Fruit fly (Drosophila melanogaster) whole organism, prepupa: ENCODE data around the gene CAH2.

Source experiments
- CG11294 ChIP-seq: fragments of 200-800 bp; sonication (Bioruptor generic); IDR thresholded peaks from 2 replicates; pipeline ENCODE4 v1.3.6; 2022; ENCODE audit warnings: missing biosample characterization, missing genetic modification characterization
- CG11762 ChIP-seq: fragments of 200-800 bp; sonication (Bioruptor generic); optimal IDR thresholded peaks from 3 replicates; lab custom pipeline; 2016; ENCODE audit warnings: missing biosample characterization, missing genetic modification characterization; ENCODE audit not compliant: insufficient read depth
- CG15336 ChIP-seq: fragments of 200-800 bp; sonication (Bioruptor generic); IDR thresholded peaks from 2 replicates; pipeline ENCODE4 v1.3.6; 2022; ENCODE audit warnings: missing biosample characterization, missing genetic modification characterization
- CG1621 ChIP-seq: fragments of 200-800 bp; sonication (Bioruptor generic); optimal IDR thresholded peaks from 3 replicates; lab custom pipeline; 2018; ENCODE audit warnings: missing biosample characterization, mild to moderate bottlenecking, missing genetic modification characterization
- CG16779 ChIP-seq: fragments of 200-800 bp; sonication (Bioruptor generic); optimal IDR thresholded peaks from 3 replicates; lab custom pipeline; 2017; ENCODE audit warnings: missing biosample characterization, mild to moderate bottlenecking, missing genetic modification characterization
- CG31627 ChIP-seq: fragments of 200-800 bp; sonication (Bioruptor generic); optimal IDR thresholded peaks from 3 replicates; lab custom pipeline; 2016; ENCODE audit warnings: missing biosample characterization, missing genetic modification characterization
- CG3919 ChIP-seq: fragments of 200-800 bp; sonication (Bioruptor generic); optimal IDR thresholded peaks from 3 replicates; lab custom pipeline; 2016; ENCODE audit warnings: missing biosample characterization, missing genetic modification characterization
- CG6276 ChIP-seq: fragments of 200-800 bp; sonication (Bioruptor generic); optimal IDR thresholded peaks from 2 replicates; lab custom pipeline; 2017; ENCODE audit warnings: missing biosample characterization, mild to moderate bottlenecking, missing genetic modification characterization
- CG6792 ChIP-seq: fragments of 200-800 bp; sonication (Bioruptor generic); optimal IDR thresholded peaks from 3 replicates; lab custom pipeline; 2016; ENCODE audit warnings: missing biosample characterization, missing genetic modification characterization
- CG8319 ChIP-seq: fragments of 200-800 bp; sonication (Bioruptor generic); optimal IDR thresholded peaks from 3 replicates; lab custom pipeline; 2016; ENCODE audit warnings: missing biosample characterization, missing genetic modification characterization
- CG9139 ChIP-seq: fragments of 200-800 bp; sonication (Bioruptor generic); optimal IDR thresholded peaks from 3 replicates; lab custom pipeline; 2017; ENCODE audit warnings: missing biosample characterization, mild to moderate bottlenecking, missing genetic modification characterization
- Gug ChIP-seq: fragments of 200-800 bp; sonication (Bioruptor generic); IDR thresholded peaks from 2 replicates; pipeline ENCODE4 v1.3.6; 2022; ENCODE audit warnings: missing biosample characterization, missing genetic modification characterization
- Hr38 ChIP-seq: sonication (Bioruptor generic); optimal IDR thresholded peaks from 2 replicates; lab custom pipeline; 2016; ENCODE audit warnings: missing biosample characterization, missing genetic modification characterization
- Hr4 ChIP-seq: fragments of 200-800 bp; sonication (Bioruptor generic); optimal IDR thresholded peaks from 3 replicates; lab custom pipeline; 2016; ENCODE audit warnings: missing biosample characterization, missing genetic modification characterization
- Lpt ChIP-seq: fragments of 200-800 bp; sonication (Bioruptor generic); optimal IDR thresholded peaks from 3 replicates; lab custom pipeline; 2016; ENCODE audit warnings: missing biosample characterization, missing genetic modification characterization
- OdsH ChIP-seq: fragments of 200-800 bp; sonication (Bioruptor generic); optimal IDR thresholded peaks from 3 replicates; lab custom pipeline; 2016; ENCODE audit warnings: missing biosample characterization, missing genetic modification characterization
- Sox14 ChIP-seq: fragments of 200-800 bp; sonication (Bioruptor generic); optimal IDR thresholded peaks from 3 replicates; lab custom pipeline; 2016; ENCODE audit warnings: missing biosample characterization, missing genetic modification characterization
- Sox15 ChIP-seq: fragments of 200-800 bp; sonication (Bioruptor generic); optimal IDR thresholded peaks from 3 replicates; lab custom pipeline; 2016; ENCODE audit warnings: missing biosample characterization, missing genetic modification characterization
- achi ChIP-seq: fragments of 200-800 bp; sonication (Bioruptor generic); optimal IDR thresholded peaks from 3 replicates; lab custom pipeline; 2016; ENCODE audit warnings: missing biosample characterization, missing genetic modification characterization
- acj6 ChIP-seq: fragments of 200-800 bp; sonication (Bioruptor generic); optimal IDR thresholded peaks from 3 replicates; lab custom pipeline; 2016; ENCODE audit warnings: missing biosample characterization, missing genetic modification characterization
- dac ChIP-seq: fragments of 200-800 bp; sonication (Bioruptor generic); optimal IDR thresholded peaks from 2 replicates; lab custom pipeline; 2017; ENCODE audit warnings: missing biosample characterization, mild to moderate bottlenecking, missing genetic modification characterization
- eg ChIP-seq: fragments of 200-800 bp; sonication (Bioruptor generic); IDR thresholded peaks from 3 replicates; pipeline ENCODE4 v1.3.6; 2022; ENCODE audit warnings: missing biosample characterization, missing genetic modification characterization
- fd59A ChIP-seq: fragments of 200-800 bp; sonication (Bioruptor generic); optimal IDR thresholded peaks from 2 replicates; lab custom pipeline; 2017; ENCODE audit warnings: missing biosample characterization, mild to moderate bottlenecking, missing genetic modification characterization, missing genetic modification reagents
- fd85E ChIP-seq: fragments of 200-800 bp; sonication (Bioruptor generic); optimal IDR thresholded peaks from 3 replicates; lab custom pipeline; 2016; ENCODE audit warnings: missing biosample characterization, missing genetic modification characterization
- fkh ChIP-seq: fragments of 200-800 bp; sonication (Bioruptor generic); optimal IDR thresholded peaks from 3 replicates; lab custom pipeline; 2017; ENCODE audit warnings: missing biosample characterization, mild to moderate bottlenecking, missing genetic modification characterization, moderate library complexity
- pdm3 ChIP-seq: fragments of 200-800 bp; sonication (Bioruptor generic); optimal IDR thresholded peaks from 3 replicates; lab custom pipeline; 2016; ENCODE audit warnings: missing biosample characterization, missing genetic modification characterization
- spab ChIP-seq: fragments of 200-800 bp; sonication (Bioruptor generic); optimal IDR thresholded peaks from 2 replicates; lab custom pipeline; 2017; ENCODE audit warnings: missing biosample characterization, mild to moderate bottlenecking, missing genetic modification characterization, missing genetic modification reagents
- ss ChIP-seq, 2 experiments: fragments of 200-800 bp; sonication (Bioruptor generic); optimal IDR thresholded peaks; 2 replicates in 1 of 2; 3 replicates in 1 of 2; lab custom pipeline; 2017 to 2018; ENCODE audit warnings: mild to moderate bottlenecking in 2 of 2, missing biosample characterization in 2 of 2, missing genetic modification characterization in 2 of 2, moderate library complexity in 1 of 2
- svp ChIP-seq: fragments of 200-800 bp; sonication (Bioruptor generic); peaks from one replicate; lab custom pipeline; 2016; ENCODE audit warnings: missing biosample characterization, missing genetic modification characterization
- vri ChIP-seq: fragments of 200-800 bp; sonication (Bioruptor generic); optimal IDR thresholded peaks from 3 replicates; lab custom pipeline; 2016; ENCODE audit warnings: missing biosample characterization, mild to moderate bottlenecking, missing genetic modification characterization

CAH2 gene

dm6 chr3L:12175382-12175781, 2.0 kb upstream of the CAH2 start, which contains the start of gene Rh7:
Rh7 (minus strand) TSS chr3L:12175482.
- TF ChIP-seq acj6 (GFP tag; lab: Kevin White, UChicago) (no peak), CG16779 (tag; lab: Kevin White, UChicago) (no peak), eg (no peak), CG31627 (GFP tag; lab: Kevin White, UChicago) (no peak), ss (GFP tag; optimal IDR thresholded peaks at IDR 0.05; lab: Kevin White, UChicago) (no peak), pdm3 (GFP tag; lab: Kevin White, UChicago) (no peak), CG11762 (GFP tag; lab: Kevin White, UChicago) (no peak), svp (GFP tag; lab: Kevin White, UChicago) (peak; percentile 27)

DNA sequence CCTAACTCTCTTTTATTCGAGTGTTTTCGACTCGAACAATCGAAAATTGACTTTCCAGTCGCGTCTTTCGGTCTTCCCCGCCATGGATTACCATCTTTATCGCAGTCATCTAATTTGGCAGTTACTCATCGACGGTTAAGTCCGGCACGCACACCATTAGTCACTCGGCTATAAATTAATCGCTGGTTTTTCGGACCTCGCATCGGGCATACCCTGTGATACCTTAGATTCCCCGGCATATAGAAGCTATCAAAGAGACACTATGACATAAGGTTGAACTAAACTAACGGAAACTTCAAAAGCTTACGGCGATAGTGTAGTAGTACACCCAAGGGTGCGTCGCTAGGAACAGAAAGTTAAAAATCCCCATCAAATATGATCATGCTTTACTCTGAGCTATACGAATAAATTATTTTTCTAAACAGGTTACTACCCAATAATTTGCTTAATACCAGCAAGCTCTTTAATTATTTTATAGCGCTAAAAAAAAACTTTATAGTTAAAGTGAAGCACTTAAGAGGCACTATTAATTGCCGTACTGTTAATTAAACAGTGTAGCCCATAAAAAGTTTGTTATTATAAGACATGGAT, 1.5 kb downstream of the CAH2 start:
- TF ChIP-seq spab (GFP tag; lab: Kevin White, UChicago) (no peak), Lpt (GFP tag; lab: Kevin White, UChicago) (no peak), CG9139 (GFP tag; lab: Kevin White, UChicago) (no peak)

DNA sequence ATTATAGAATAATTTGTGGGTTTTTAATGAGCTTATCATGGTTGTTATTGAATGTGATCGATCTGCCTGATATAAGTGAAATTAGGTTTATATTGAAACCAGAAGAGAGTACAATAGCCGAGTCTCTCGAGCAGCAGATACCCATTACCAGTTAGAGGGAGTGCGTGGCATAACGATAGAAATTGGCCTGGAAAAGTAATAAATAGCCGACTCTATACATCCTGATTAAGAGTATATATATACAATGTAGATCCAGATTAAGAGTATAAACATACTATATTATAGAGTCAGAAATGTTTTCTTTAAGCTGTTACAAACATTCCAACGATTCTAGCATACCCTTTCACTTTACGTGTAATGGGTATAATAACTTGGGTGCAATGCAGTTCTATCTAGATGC, 6.6 kb downstream of the CAH2 start:
- TF ChIP-seq spab (GFP tag; lab: Kevin White, UChicago) (no peak), fd59A (GFP tag; lab: Kevin White, UChicago) (no peak), svp (GFP tag; lab: Kevin White, UChicago) (peak; percentile 44), Sox15 (GFP tag; lab: Kevin White, UChicago) (no peak)
- TF ChIP-seq, all 60 proteins: peak for 1

dm6 chr3L:12184564-12185034, 7.2 kb downstream of the CAH2 start, which contains the start of gene Miox:
Miox (plus strand) TSS chr3L:12184984.
- TF ChIP-seq OdsH (GFP tag; lab: Kevin White, UChicago) (no peak), CG31627 (GFP tag; lab: Kevin White, UChicago) (no peak), svp (GFP tag; lab: Kevin White, UChicago) (peak; percentile 71), achi (no peak), CG6792 (GFP tag; lab: Kevin White, UChicago) (no peak), CG15336 (no peak), Gug (GFP tag; lab: Robert Waterston, UW) (no peak), Sox14 (GFP tag; lab: Kevin White, UChicago) (no peak), dac (GFP tag; lab: Kevin White, UChicago) (no peak)

dm6 chr3L:12185336-12185735, 7.9 kb downstream of the CAH2 start:
- TF ChIP-seq Hr38 (GFP tag; lab: Kevin White, UChicago) (no peak), pdm3 (GFP tag; lab: Kevin White, UChicago) (no peak), svp (GFP tag; lab: Kevin White, UChicago) (peak; percentile 71)

DNA sequence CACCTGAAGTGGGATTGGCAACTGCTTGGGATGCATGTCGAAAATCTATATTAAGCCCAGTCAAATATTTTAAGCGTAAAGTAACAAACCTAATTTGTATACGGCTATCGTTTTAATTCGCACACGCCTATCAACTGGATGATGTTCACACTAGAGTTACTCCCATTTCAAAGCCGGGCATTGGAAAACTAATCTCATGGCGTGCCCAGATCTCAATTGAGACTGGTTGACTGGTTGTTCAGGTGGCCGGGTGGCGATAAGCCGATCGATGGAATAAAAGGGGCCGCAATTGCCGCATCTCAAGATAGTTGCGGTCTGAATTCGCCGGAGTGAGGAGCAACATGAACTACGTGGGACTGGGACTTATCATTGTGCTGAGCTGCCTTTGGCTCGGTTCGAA, 11.1 kb downstream of the CAH2 start, which contains the start of gene Est-6:
TSS of gene Est-6 (plus strand) at position 301 of the 400 bp plus-strand sequence.
- no peak for TF ChIP-seq CG11294 (GFP tag; lab: Robert Waterston, UW)
- TF ChIP-seq CG6276, result no peak
- no peak for TF ChIP-seq Hr4 (GFP tag; lab: Kevin White, UChicago)
- TF ChIP-seq CG8319 (GFP tag; lab: Kevin White, UChicago), result no peak
- no peak for TF ChIP-seq fd85E
- no peak for TF ChIP-seq vri (GFP tag; lab: Kevin White, UChicago)
- TF ChIP-seq CG3919 (GFP tag; lab: Kevin White, UChicago), result no peak
- TF ChIP-seq fkh (GFP tag; lab: Kevin White, UChicago), result no peak
- no peak for TF ChIP-seq CG1621 (tag; lab: Kevin White, UChicago)
- TF ChIP-seq dac (GFP tag; lab: Kevin White, UChicago), result no peak
- TF ChIP-seq, all 60 proteins: peak for 0
